Fruit fly (Drosophila melanogaster): ENCODE results near the gene Gapdh2.

Gapdh2 gene

dm6 chrX:15867863-15868262, at the start of gene Gapdh2 (continued):
- TF ChIP-seq CG2129 (GFP tag; IDR thresholded peaks at IDR 0.05; ENCODE audit: partially characterized antibody) (no peak), CG2712 (tag; optimal IDR thresholded peaks at IDR 0.05) (peak; percentile 99), CHES-1-like (GFP tag; optimal IDR thresholded peaks at IDR 0.05) (peak; percentile 97), mam (GFP tag; optimal IDR thresholded peaks at IDR 0.05) (peak; percentile 97), CG9817 (tag; optimal IDR thresholded peaks at IDR 0.05) (peak; percentile 99), nerfin-2 (GFP tag; IDR thresholded peaks at IDR 0.05; ENCODE audit: partially characterized antibody) (no peak), chm (GFP tag; IDR thresholded peaks at IDR 0.05) (peak; percentile 99; the same call in 1 of the 2 replicates), ems (GFP tag; optimal IDR thresholded peaks at IDR 0.05) (peak; percentile 98), CG18262 (tag; optimal IDR thresholded peaks at IDR 0.05) (peak; percentile 99), peb (GFP tag; IDR thresholded peaks at IDR 0.05) (peak; percentile 95), CG4360 (GFP tag; IDR thresholded peaks at IDR 0.05) (peak; percentile 87), sob (GFP tag; IDR thresholded peaks at IDR 0.05) (peak; percentile 99), CG11723 (GFP tag; optimal IDR thresholded peaks at IDR 0.05) (peak; percentile 99), CG33557 (GFP tag; optimal IDR thresholded peaks at IDR 0.05) (peak; percentile 90), cad (GFP tag; optimal IDR thresholded peaks at IDR 0.05) (no peak), Fer3 (tag; optimal IDR thresholded peaks at IDR 0.05) (peak; percentile 100), org-1 (GFP tag; optimal IDR thresholded peaks at IDR 0.05) (peak; percentile 99), CG31441 (GFP tag; IDR thresholded peaks at IDR 0.05) (peak; percentile 100), Chrac-16 (GFP tag; optimal IDR thresholded peaks at IDR 0.05) (peak; percentile 96), h (optimal IDR thresholded peaks at IDR 0.05) (no peak), Dfd (GFP tag; optimal IDR thresholded peaks at IDR 0.05) (peak in 1 of 2 experiments; percentile 10), CG11696 (GFP tag; IDR thresholded peaks at IDR 0.05) (peak; percentile 97), kah (GFP tag; optimal IDR thresholded peaks at IDR 0.05) (peak; percentile 99), Taf1 (GFP tag; IDR thresholded peaks at IDR 0.05) (peak; percentile 98), CG10267 (tag; optimal IDR thresholded peaks at IDR 0.05) (peak; percentile 98), ash1 (GFP tag; optimal IDR thresholded peaks at IDR 0.05) (peak; percentile 98), E2f1 (GFP tag; IDR thresholded peaks at IDR 0.05) (peak; percentile 99), CG14667 (GFP tag; IDR thresholded peaks at IDR 0.05) (peak; percentile 97), Pdp1 (GFP tag; optimal IDR thresholded peaks at IDR 0.05) (peak; percentile 97), CG10209 (GFP tag; optimal IDR thresholded peaks at IDR 0.05) (peak; percentile 99), CkIIα-i1 (GFP tag; IDR thresholded peaks at IDR 0.05) (peak; percentile 95), CG5245 (GFP tag; optimal IDR thresholded peaks at IDR 0.05) (peak; percentile 98), HLH54F (GFP tag; optimal IDR thresholded peaks at IDR 0.05) (peak; percentile 96), HLHmδ (GFP tag; optimal IDR thresholded peaks at IDR 0.05) (no peak), lbe (GFP tag; optimal IDR thresholded peaks at IDR 0.05) (peak; percentile 99), Sox102F (GFP tag; optimal IDR thresholded peaks at IDR 0.05) (peak; percentile 100), NC2α (GFP tag; optimal IDR thresholded peaks at IDR 0.05) (peak; percentile 90), ac (GFP tag; optimal IDR thresholded peaks at IDR 0.05) (peak; percentile 87), twi (tag; optimal IDR thresholded peaks at IDR 0.05) (peak; percentile 96), CTCF (GFP tag; optimal IDR thresholded peaks at IDR 0.05) (peak; percentile 81), CG4617 (GFP tag; optimal IDR thresholded peaks at IDR 0.05; ENCODE audit: borderline replicate concordance) (peak; percentile 95), CG3407 (GFP tag; optimal IDR thresholded peaks at IDR 0.05) (peak; percentile 97), Dp (GFP tag; optimal IDR thresholded peaks at IDR 0.05) (peak; percentile 50), CG10462 (GFP tag; optimal IDR thresholded peaks at IDR 0.05) (peak; percentile 98), fd102C (GFP tag; optimal IDR thresholded peaks at IDR 0.05) (peak; percentile 64), CG7839 (tag; optimal IDR thresholded peaks at IDR 0.05) (peak; percentile 100), CG16813 (GFP tag; IDR thresholded peaks at IDR 0.05; ENCODE audit: partially characterized antibody) (no peak), CG3838 (GFP tag; optimal IDR thresholded peaks at IDR 0.05) (peak; percentile 97), fru (optimal IDR thresholded peaks at IDR 0.05) (no peak), CG5953 (GFP tag; IDR thresholded peaks at IDR 0.05) (peak; percentile 99), Doc2 (GFP tag; IDR thresholded peaks at IDR 0.05) (no peak; the same call in 1 of the 2 replicates), CG8359 (GFP tag; optimal IDR thresholded peaks at IDR 0.05; ENCODE audit: borderline replicate concordance) (peak; percentile 93)
